Fruit fly (Drosophila melanogaster): ENCODE data around the gene CG1265.

CG1265 gene

dm6 chr3L:4239442-4240322 lies 14.9 kb upstream of the CG1265 start, which contains the start of gene Sqor (continued):
- TF ChIP-seq CG3919 (GFP tag; optimal IDR thresholded peaks at IDR 0.05) (peak; percentile 95), eg (GFP tag; IDR thresholded peaks at IDR 0.05) (peak; percentile 94), CG10631 (GFP tag; optimal IDR thresholded peaks at IDR 0.05) (peak; percentile 92), CG32006 (GFP tag; optimal IDR thresholded peaks at IDR 0.05) (peak; percentile 99), Sox102F (GFP tag; optimal IDR thresholded peaks at IDR 0.05) (peak; percentile 97), Blimp-1 (GFP tag; optimal IDR thresholded peaks at IDR 0.05) (peak; percentile 85), CG6854 (GFP tag; optimal IDR thresholded peaks at IDR 0.05) (peak; percentile 91), CG34406 (GFP tag; optimal IDR thresholded peaks at IDR 0.05) (peak; percentile 93), Hr4 (GFP tag; optimal IDR thresholded peaks at IDR 0.05) (peak; percentile 98), fd85E (GFP tag; optimal IDR thresholded peaks at IDR 0.05) (peak; percentile 78), Eip93F (GFP tag; optimal IDR thresholded peaks at IDR 0.05) (peak; percentile 82), Hr39 (GFP tag; optimal IDR thresholded peaks at IDR 0.05) (peak; percentile 95), topi (GFP tag; optimal IDR thresholded peaks at IDR 0.05) (peak; percentile 94), salr (GFP tag; optimal IDR thresholded peaks at IDR 0.05) (peak; percentile 89 to 97), Sox15 (GFP tag; optimal IDR thresholded peaks at IDR 0.05) (peak; percentile 92), CG31627 (GFP tag; optimal IDR thresholded peaks at IDR 0.05) (peak; percentile 94), Hr38 (GFP tag; optimal IDR thresholded peaks at IDR 0.05) (peak; percentile 46), esn (GFP tag; optimal IDR thresholded peaks at IDR 0.05) (peak; percentile 96), fkh (GFP tag; optimal IDR thresholded peaks at IDR 0.05) (peak; percentile 50), Ets96B (tag; optimal IDR thresholded peaks at IDR 0.05) (peak; percentile 86), Gug (GFP tag; IDR thresholded peaks at IDR 0.05) (peak; percentile 92), CG6163 (GFP tag; IDR thresholded peaks at IDR 0.05) (peak; percentile 95), net (GFP tag; optimal IDR thresholded peaks at IDR 0.05) (peak; percentile 96), CG6276 (GFP tag; optimal IDR thresholded peaks at IDR 0.05) (peak; percentile 97), CG15336 (GFP tag; IDR thresholded peaks at IDR 0.05) (peak; percentile 97), dsx (GFP tag; optimal IDR thresholded peaks at IDR 0.05; ENCODE audit: poor library complexity, severe bottlenecking) (peak; percentile 86), vri (GFP tag; optimal IDR thresholded peaks at IDR 0.05) (peak; percentile 95), CG6808 (GFP tag; optimal IDR thresholded peaks at IDR 0.05) (peak; percentile 95), fd59A (GFP tag; optimal IDR thresholded peaks at IDR 0.05) (peak; percentile 93)

- TF ChIP-seq CG6163 (GFP tag; IDR thresholded peaks at IDR 0.05): 0 out of 3 replicates have a peak, but pooled peaks have one; percentile 48
- TF ChIP-seq CG11902 (GFP tag; optimal IDR thresholded peaks at IDR 0.05): no peak
- no peak for TF ChIP-seq Hr39 (GFP tag; optimal IDR thresholded peaks at IDR 0.05)
- peak; percentile 63 for TF ChIP-seq CG15336 (GFP tag; IDR thresholded peaks at IDR 0.05)
- TF ChIP-seq CG8119 (GFP tag; IDR thresholded peaks at IDR 0.05): peak; percentile 35; the same call in 2 of the 3 replicates
- no peak for TF ChIP-seq CG8319 (GFP tag; optimal IDR thresholded peaks at IDR 0.05)
- no peak for TF ChIP-seq CG16779 (tag; optimal IDR thresholded peaks at IDR 0.05)
- TF ChIP-seq CG3919 (GFP tag; optimal IDR thresholded peaks at IDR 0.05): no peak
- TF ChIP-seq Sox14 (GFP tag; optimal IDR thresholded peaks at IDR 0.05): no peak
- peak; percentile 54 for TF ChIP-seq esn (GFP tag; optimal IDR thresholded peaks at IDR 0.05)
- TF ChIP-seq eg (GFP tag; IDR thresholded peaks at IDR 0.05): peak; percentile 74
- TF ChIP-seq CG3032 (tag; optimal IDR thresholded peaks at IDR 0.05): peak; percentile 48
- TF ChIP-seq lz (GFP tag; optimal IDR thresholded peaks at IDR 0.05): peak; percentile 13
Observed at dm6 chr3L:4242428-4242827, 12.1 kb upstream of the CG1265 start, which contains the start of gene pav. Gene pav, plus strand, starts transcription at chr3L:4242734.

All from whole organism, prepupa.